Worm (Caenorhabditis elegans) whole organism, L4 larva: ENCODE data around the gene ins-5.
A peak's percentile ranks its signal among the peaks of the same experiment; 100 is the strongest.

Experiments
- D1046.2 ChIP-seq: fragments of 200-800 bp; sonication (Bioruptor generic); IDR thresholded peaks from 2 replicates; pipeline ENCODE4 v1.3.6; 2022; ENCODE audit warnings: missing genetic modification characterization, missing compliant biosample characterization
- F10B5.3 ChIP-seq: sonication (generic microtip); optimal IDR thresholded peaks from 2 replicates; lab custom pipeline; 2016; ENCODE audit warnings: mild to moderate bottlenecking, missing genetic modification characterization, missing compliant biosample characterization
- F26F4.8 ChIP-seq: fragments of 200-800 bp; sonication (Bioruptor generic); conservative IDR thresholded peaks from 2 replicates; pipeline ENCODE4 v1.3.6; 2022; ENCODE audit warnings: missing genetic modification characterization, missing compliant biosample characterization
- F37D6.2 ChIP-seq: sonication (generic microtip); optimal IDR thresholded peaks from 2 replicates; lab custom pipeline; 2016; ENCODE audit warnings: mild to moderate bottlenecking, missing genetic modification characterization, missing compliant biosample characterization
- T20F7.1 ChIP-seq: fragments of 200-800 bp; sonication (Bioruptor generic); optimal IDR thresholded peaks from 2 replicates; lab custom pipeline; 2018; ENCODE audit warnings: mild to moderate bottlenecking, missing genetic modification characterization, missing compliant biosample characterization
- Y105C5A.15 ChIP-seq: fragments of 200-800 bp; sonication (Bioruptor generic); IDR thresholded peaks from 2 replicates; pipeline ENCODE4 v1.3.6; 2022; ENCODE audit warnings: missing genetic modification characterization, missing compliant biosample characterization
- aly-2 ChIP-seq: sonication (generic microtip); optimal IDR thresholded peaks from 2 replicates; lab custom pipeline; 2018; ENCODE audit warnings: missing biosample characterization, missing genetic modification characterization
- arid-1 ChIP-seq: fragments of 200-800 bp; sonication (Bioruptor generic); conservative IDR thresholded peaks from 2 replicates; pipeline ENCODE4 v1.3.6; 2022; ENCODE audit warnings: missing genetic modification reagents, missing genetic modification characterization, missing compliant biosample characterization
- attf-4 ChIP-seq: sonication (generic microtip); optimal IDR thresholded peaks from 3 replicates; lab custom pipeline; 2017; ENCODE audit warnings: missing biosample characterization, missing genetic modification characterization
- ceh-28 ChIP-seq: fragments of 150-350 bp; optimal IDR thresholded peaks from 2 replicates; lab custom pipeline; 2014; ENCODE audit warnings: missing biosample characterization, missing genetic modification reagents, missing genetic modification characterization
- ceh-32 ChIP-seq: sonication (generic microtip); optimal IDR thresholded peaks from 2 replicates; lab custom pipeline; 2016; ENCODE audit warnings: mild to moderate bottlenecking, missing genetic modification characterization, missing compliant biosample characterization; ENCODE audit not compliant: poor library complexity
- ceh-82 ChIP-seq: sonication (generic microtip); optimal IDR thresholded peaks from 2 replicates; lab custom pipeline; 2017; ENCODE audit warnings: missing biosample characterization, missing genetic modification characterization
- ces-1 ChIP-seq: fragments of 150-350 bp; sonication (generic microtip); optimal IDR thresholded peaks from 4 replicates; lab custom pipeline; 2014; ENCODE audit warnings: missing biosample characterization, missing genetic modification reagents, missing genetic modification characterization
- cey-2 ChIP-seq: sonication (generic microtip); optimal IDR thresholded peaks from 3 replicates; lab custom pipeline; 2017; ENCODE audit warnings: missing genetic modification characterization, mild to moderate bottlenecking, missing compliant biosample characterization, antibody characterized with exemption, borderline replicate concordance; ENCODE audit not compliant: insufficient read depth
- ctbp-1 ChIP-seq: fragments of 200-800 bp; sonication (Bioruptor generic); IDR thresholded peaks from 2 replicates; pipeline ENCODE4 v1.3.6; 2022; ENCODE audit warnings: missing genetic modification reagents, missing genetic modification characterization, missing compliant biosample characterization
- daf-12 ChIP-seq: fragments of 150-350 bp; optimal IDR thresholded peaks from 2 replicates; lab custom pipeline; 2014; ENCODE audit warnings: missing biosample characterization, missing genetic modification reagents, missing genetic modification characterization
- daf-8 ChIP-seq: fragments of 200-800 bp; sonication (Bioruptor generic); IDR thresholded peaks from 2 replicates; pipeline ENCODE4 v1.3.6; 2022; ENCODE audit warnings: missing genetic modification characterization, missing compliant biosample characterization
- dmd-8 ChIP-seq: fragments of 200-800 bp; sonication (Bioruptor generic); IDR thresholded peaks from 2 replicates; pipeline ENCODE4 v1.3.6; 2022; ENCODE audit warnings: missing genetic modification characterization, missing compliant biosample characterization
- dpl-1 ChIP-seq: fragments of 150-350 bp; optimal IDR thresholded peaks from 2 replicates; lab custom pipeline; 2014; ENCODE audit warnings: missing biosample characterization, missing genetic modification reagents, missing genetic modification characterization
- duxl-1 ChIP-seq: sonication (generic microtip); optimal IDR thresholded peaks from 2 replicates; lab custom pipeline; 2016; ENCODE audit warnings: mild to moderate bottlenecking, missing genetic modification characterization, moderate library complexity, missing compliant biosample characterization; ENCODE audit not compliant: poor library complexity
- dve-1 ChIP-seq: sonication (generic microtip); optimal IDR thresholded peaks from 2 replicates; lab custom pipeline; 2017; ENCODE audit warnings: antibody characterized with exemption, mild to moderate bottlenecking, missing genetic modification characterization, missing compliant biosample characterization; ENCODE audit not compliant: insufficient read depth
- egl-43 ChIP-seq: fragments of 200-800 bp; sonication (Bioruptor generic); IDR thresholded peaks from 2 replicates; pipeline ENCODE4 v1.3.6; 2022; ENCODE audit warnings: missing genetic modification reagents, missing genetic modification characterization, missing compliant biosample characterization
- fkh-10 ChIP-seq: fragments of 150-350 bp; optimal IDR thresholded peaks from 2 replicates; lab custom pipeline; 2014; ENCODE audit warnings: missing biosample characterization, missing genetic modification reagents, missing genetic modification characterization
- fos-1 ChIP-seq: fragments of 150-350 bp; optimal IDR thresholded peaks from 2 replicates; lab custom pipeline; 2014; ENCODE audit warnings: missing biosample characterization, missing genetic modification characterization
- hlh-30 ChIP-seq: sonication (generic microtip); optimal IDR thresholded peaks from 2 replicates; lab custom pipeline; 2017; ENCODE audit warnings: antibody characterized with exemption, mild to moderate bottlenecking, missing genetic modification characterization, missing compliant biosample characterization; ENCODE audit not compliant: insufficient read depth
- hmg-1.1 ChIP-seq: fragments of 200-800 bp; sonication (Bioruptor generic); IDR thresholded peaks from 2 replicates; pipeline ENCODE4 v1.3.6; 2022; ENCODE audit warnings: missing genetic modification reagents, missing genetic modification characterization, missing compliant biosample characterization
- lim-7 ChIP-seq: fragments of 200-800 bp; sonication (Bioruptor generic); IDR thresholded peaks from 2 replicates; pipeline ENCODE4 v1.3.6; 2022; ENCODE audit warnings: missing genetic modification characterization, missing compliant biosample characterization
- lin-13 ChIP-seq: fragments of 150-350 bp; optimal IDR thresholded peaks from 2 replicates; lab custom pipeline; 2014; ENCODE audit warnings: missing biosample characterization, missing genetic modification reagents, missing genetic modification characterization
- lin-15B ChIP-seq: fragments of 150-350 bp; sonication (generic microtip); optimal IDR thresholded peaks from 3 replicates; lab custom pipeline; 2014; ENCODE audit warnings: missing biosample characterization, missing genetic modification characterization
- lin-38 ChIP-seq: fragments of 200-800 bp; sonication (Bioruptor generic); IDR thresholded peaks from 2 replicates; pipeline ENCODE4 v1.3.6; 2022; ENCODE audit warnings: missing genetic modification reagents, missing genetic modification characterization, missing compliant biosample characterization
- mdl-1 ChIP-seq, 2 experiments: fragments of 150-350 bp in 1 of 2; sonication (generic microtip) in 1 of 2; optimal IDR thresholded peaks; 2 replicates each; lab custom pipeline; 2014 to 2017; ENCODE audit warnings: missing biosample characterization in 2 of 2, missing genetic modification characterization in 2 of 2
- mes-2 ChIP-seq: sonication (generic microtip); optimal IDR thresholded peaks from 2 replicates; lab custom pipeline; 2016; ENCODE audit warnings: missing genotype, mild to moderate bottlenecking, missing genetic modification characterization, missing compliant biosample characterization; ENCODE audit not compliant: poor library complexity, severe bottlenecking
- nhr-10 ChIP-seq: fragments of 150-350 bp; optimal IDR thresholded peaks from 2 replicates; lab custom pipeline; 2014; ENCODE audit warnings: missing biosample characterization, missing genetic modification characterization
- nhr-111 ChIP-seq: fragments of 200-800 bp; sonication (Bioruptor generic); optimal IDR thresholded peaks from 2 replicates; lab custom pipeline; 2018; ENCODE audit warnings: mild to moderate bottlenecking, missing genetic modification characterization, missing compliant biosample characterization
- nhr-28 ChIP-seq: fragments of 150-350 bp; optimal IDR thresholded peaks from 2 replicates; lab custom pipeline; 2014; ENCODE audit warnings: missing biosample characterization, missing genetic modification characterization
- nhr-48 ChIP-seq: sonication (generic microtip); optimal IDR thresholded peaks from 2 replicates; lab custom pipeline; 2016; ENCODE audit warnings: mild to moderate bottlenecking, missing genetic modification characterization, missing compliant biosample characterization
- nhr-77 ChIP-seq: fragments of 150-350 bp; optimal IDR thresholded peaks from 2 replicates; lab custom pipeline; 2014; ENCODE audit warnings: missing biosample characterization, missing genetic modification characterization
- php-3 ChIP-seq: fragments of 200-800 bp; sonication (Bioruptor generic); IDR thresholded peaks from 2 replicates; pipeline ENCODE4 v1.3.6; 2022; ENCODE audit warnings: missing genetic modification reagents, missing genetic modification characterization, missing compliant biosample characterization
- pqm-1 ChIP-seq: sonication (generic microtip); optimal IDR thresholded peaks from 2 replicates; lab custom pipeline; 2017; ENCODE audit warnings: missing biosample characterization, missing genetic modification characterization
- rbr-2 ChIP-seq: sonication (generic microtip); optimal IDR thresholded peaks from 2 replicates; lab custom pipeline; 2016; ENCODE audit warnings: missing genotype, missing genetic modification characterization, missing compliant biosample characterization
- sdz-12 ChIP-seq: fragments of 200-800 bp; sonication (Bioruptor generic); optimal IDR thresholded peaks from 2 replicates; lab custom pipeline; 2018; ENCODE audit warnings: mild to moderate bottlenecking, missing genetic modification characterization, missing compliant biosample characterization
- skn-1 ChIP-seq: fragments of 150-350 bp; optimal IDR thresholded peaks from 2 replicates; lab custom pipeline; 2014; ENCODE audit warnings: missing biosample characterization, missing genetic modification characterization
- snpc-4 ChIP-seq: fragments of 150-350 bp; optimal IDR thresholded peaks from 2 replicates; lab custom pipeline; 2014; ENCODE audit warnings: missing biosample characterization, missing genetic modification characterization
- tag-97 ChIP-seq: fragments of 200-800 bp; sonication (Bioruptor generic); IDR thresholded peaks from 2 replicates; pipeline ENCODE4 v1.3.6; 2022; ENCODE audit warnings: missing genetic modification characterization, missing compliant biosample characterization
- unc-39 ChIP-seq: sonication (generic microtip); optimal IDR thresholded peaks from 2 replicates; lab custom pipeline; 2017; ENCODE audit warnings: missing biosample characterization, missing genetic modification characterization
- unc-62 ChIP-seq, 3 experiments: fragments of 150-350 bp in 1 of 3; sonication (generic microtip); optimal IDR thresholded peaks in 2 of 3; peaks in 1 of 3; 1 replicate in 1 of 3; 2 replicates in 2 of 3; lab custom pipeline; 2014 to 2017; ENCODE audit warnings: missing biosample characterization in 3 of 3, missing genetic modification characterization in 3 of 3, missing genetic modification reagents in 3 of 3, missing genotype in 1 of 3
- vab-7 ChIP-seq: fragments of 200-800 bp; sonication (Bioruptor generic); IDR thresholded peaks from 2 replicates; pipeline ENCODE4 v1.3.6; 2022; ENCODE audit warnings: missing genetic modification reagents, missing genetic modification characterization, missing compliant biosample characterization
- zag-1 ChIP-seq: fragments of 150-350 bp; optimal IDR thresholded peaks from 2 replicates; lab custom pipeline; 2014; ENCODE audit warnings: missing biosample characterization, missing genetic modification characterization
- zfp-3 ChIP-seq: fragments of 200-800 bp; sonication (Bioruptor generic); conservative IDR thresholded peaks from 2 replicates; pipeline ENCODE4 v1.3.6; 2022; ENCODE audit warnings: missing genetic modification reagents, missing genetic modification characterization, missing compliant biosample characterization
- zip-11 ChIP-seq: fragments of 200-800 bp; sonication (Bioruptor generic); IDR thresholded peaks from 2 replicates; pipeline ENCODE4 v1.3.6; 2022; ENCODE audit warnings: missing genetic modification characterization, missing compliant biosample characterization
- zip-2 ChIP-seq: fragments of 150-350 bp; optimal IDR thresholded peaks from 2 replicates; lab custom pipeline; 2014; ENCODE audit warnings: missing biosample characterization, missing genetic modification characterization

ins-5 gene

ce11 chrII:6047639-6048159, 50.3 kb downstream of the ins-5 start, which contains the start of the genes R12C12.6 and ran-5:
Gene R12C12.6, minus strand, starts transcription at chrII:6047867.
Gene ran-5, plus strand, starts transcription at chrII:6048109.
- peak; percentile 71 for TF ChIP-seq hlh-30 (tag; lab: Kevin White, UChicago)
- peak; percentile 94 for TF ChIP-seq mes-2
- no peak for TF ChIP-seq vab-7
- TF ChIP-seq ceh-28 (tag; lab: Kevin White, UChicago) = no peak
- no peak for TF ChIP-seq F26F4.8
- no peak for TF ChIP-seq D1046.2 (GFP tag; lab: Robert Waterston, UW)
- peak; percentile 87 for TF ChIP-seq lin-38 (GFP tag; lab: Robert Waterston, UW)
- peak; percentile 66 for TF ChIP-seq hmg-1.1
- no peak for TF ChIP-seq nhr-10 (tag; lab: Kevin White, UChicago)
- no peak for TF ChIP-seq zag-1 (tag; lab: Kevin White, UChicago)
- peak; percentile 75 for TF ChIP-seq F10B5.3 (tag; lab: Kevin White, UChicago)
- peak; percentile 32 for TF ChIP-seq pqm-1 (tag; lab: Kevin White, UChicago)
- no peak for TF ChIP-seq daf-8 (GFP tag; lab: Robert Waterston, UW)
- no peak for TF ChIP-seq dmd-8
- TF ChIP-seq fos-1 (tag; lab: Kevin White, UChicago) = no peak
- TF ChIP-seq T20F7.1 (GFP tag; lab: Kevin White, UChicago) = peak; percentile 79
- TF ChIP-seq nhr-77 = peak; percentile 32
- peak; percentile 83 for TF ChIP-seq dpl-1 (GFP tag; lab: Kevin White, UChicago)
- no peak for TF ChIP-seq nhr-111
- no peak for TF ChIP-seq php-3 (GFP tag; lab: Robert Waterston, UW)
- TF ChIP-seq duxl-1 = peak; percentile 81
- TF ChIP-seq zfp-3 = no peak
- no peak for TF ChIP-seq ces-1 (GFP tag; lab: Kevin White, UChicago)
- peak; percentile 63 for TF ChIP-seq ctbp-1
- no peak for TF ChIP-seq ceh-32 (tag; lab: Kevin White, UChicago)
- TF ChIP-seq snpc-4 (tag; lab: Kevin White, UChicago) = no peak
- peak; percentile 71; the same call in 1 of the 2 replicates for TF ChIP-seq arid-1 (GFP tag; lab: Robert Waterston, UW)
- TF ChIP-seq unc-62 (GFP tag; optimal IDR thresholded peaks at IDR 0.05 in 1 of 2; lab: Kevin White, UChicago) = peak in 1 of 2 experiments; percentile 42
- TF ChIP-seq unc-62 (tag; optimal IDR thresholded peaks at IDR 0.05; lab: Kevin White, UChicago) = no peak
- TF ChIP-seq cey-2 (tag; lab: Kevin White, UChicago) = no peak
- peak; percentile 62 for TF ChIP-seq nhr-28
- TF ChIP-seq daf-12 (tag; lab: Kevin White, UChicago) = no peak
- peak; percentile 81 for TF ChIP-seq nhr-48 (tag; lab: Kevin White, UChicago)
- TF ChIP-seq zip-11 (GFP tag; lab: Robert Waterston, UW) = no peak
- no peak for TF ChIP-seq lin-15B (tag; lab: Kevin White, UChicago)
- no peak for TF ChIP-seq aly-2 (tag; lab: Kevin White, UChicago)
- TF ChIP-seq attf-4 = no peak
- no peak for TF ChIP-seq Y105C5A.15 (GFP tag; lab: Robert Waterston, UW)
- TF ChIP-seq ceh-82 = no peak
- peak in 1 of 2 experiments; percentile 9 for TF ChIP-seq mdl-1 (tag; optimal IDR thresholded peaks at IDR 0.05; lab: Kevin White, UChicago)
- peak; percentile 86 for TF ChIP-seq rbr-2 (tag; lab: Kevin White, UChicago)
- TF ChIP-seq dve-1 (tag; lab: Kevin White, UChicago) = peak; percentile 78
- no peak for TF ChIP-seq fkh-10
- TF ChIP-seq F37D6.2 = peak; percentile 56
- no peak for TF ChIP-seq egl-43 (GFP tag; lab: Robert Waterston, UW)
- no peak for TF ChIP-seq unc-39 (tag; lab: Kevin White, UChicago)
- TF ChIP-seq skn-1 (tag; lab: Kevin White, UChicago) = no peak
- peak; percentile 16 for TF ChIP-seq lin-13
- peak; percentile 9 for TF ChIP-seq zip-2 (tag; lab: Kevin White, UChicago)
- TF ChIP-seq lim-7 (GFP tag; lab: Robert Waterston, UW) = no peak
- no peak for TF ChIP-seq tag-97
- TF ChIP-seq sdz-12 (GFP tag; lab: Kevin White, UChicago) = no peak
